Fruit fly (Drosophila melanogaster): ENCODE data around the gene CG1789.

The CG1789 gene

DNA sequence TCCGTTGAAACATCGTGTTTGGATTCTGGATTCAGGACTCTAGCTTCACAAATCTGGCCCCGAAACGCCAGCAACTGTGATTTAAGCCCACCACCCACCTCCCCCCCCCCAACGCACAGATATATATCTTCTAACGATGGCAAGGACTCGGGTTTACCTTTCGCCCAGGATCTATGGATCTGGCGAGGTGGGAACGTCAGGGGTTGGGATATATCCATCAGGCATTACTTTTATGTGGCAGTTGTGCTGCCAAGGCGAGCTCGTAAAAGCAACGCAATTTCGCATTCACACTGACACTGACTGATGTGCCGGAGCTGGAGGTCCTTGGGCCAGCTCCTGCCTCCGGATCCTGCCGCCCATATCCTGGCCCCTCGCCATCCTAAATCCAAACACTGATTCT lies 12.1 kb downstream of the CG1789 start:
- TF ChIP-seq abd-A (tag; optimal IDR thresholded peaks at IDR 0.05), result peak; percentile 42
- TF ChIP-seq CG1602 (GFP tag; optimal IDR thresholded peaks at IDR 0.05), result no peak
- TF ChIP-seq lov (optimal IDR thresholded peaks at IDR 0.05), result no peak
- TF ChIP-seq lov (GFP tag; IDR thresholded peaks at IDR 0.05), result no peak
- TF ChIP-seq pita (GFP tag; optimal IDR thresholded peaks at IDR 0.05), result no peak
- peak; percentile 95 for TF ChIP-seq CG13894 (tag; optimal IDR thresholded peaks at IDR 0.05)
- no peak for TF ChIP-seq tll (GFP tag; optimal IDR thresholded peaks at IDR 0.05)
- TF ChIP-seq sug (tag; optimal IDR thresholded peaks at IDR 0.05), result no peak
- no peak for TF ChIP-seq crol (GFP tag; IDR thresholded peaks at IDR 0.05)

DNA sequence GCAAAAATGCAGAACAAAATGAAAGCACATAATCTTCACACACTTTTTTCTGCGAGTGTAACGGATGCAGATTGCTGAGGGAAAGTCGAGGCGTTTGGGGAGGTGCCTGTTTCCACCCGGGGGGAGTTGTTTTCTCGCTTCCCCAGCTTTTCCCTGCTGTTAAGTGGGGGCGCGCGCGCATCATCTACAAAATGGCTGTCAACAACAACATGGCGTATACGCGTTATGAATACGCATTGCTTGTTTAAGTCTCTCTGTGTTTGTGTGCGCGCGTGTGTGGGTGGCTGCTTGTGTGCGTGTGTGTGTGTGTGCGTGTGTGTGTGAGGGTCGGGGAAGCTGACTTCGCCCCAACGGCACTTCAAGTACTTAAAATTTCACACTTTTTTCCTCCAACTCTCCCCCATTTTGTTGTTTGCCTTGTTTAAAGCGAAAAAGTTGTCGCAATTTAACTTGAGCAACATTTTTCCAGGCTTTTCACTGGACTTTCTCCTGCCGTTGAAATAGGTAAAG lies 23.2 kb downstream of the CG1789 start:
- TF ChIP-seq CG10959 (GFP tag; IDR thresholded peaks at IDR 0.05) (no peak), cwo (GFP tag; optimal IDR thresholded peaks at IDR 0.05) (no peak), pros (GFP tag; optimal IDR thresholded peaks at IDR 0.05) (no peak), cg (GFP tag; optimal IDR thresholded peaks at IDR 0.05) (peak; percentile 36), CG8944 (GFP tag; optimal IDR thresholded peaks at IDR 0.05) (no peak), Nf-YC (tag; optimal IDR thresholded peaks at IDR 0.05) (peak; percentile 62), Nf-YB (GFP tag; optimal IDR thresholded peaks at IDR 0.05) (peak; percentile 8), CG7372 (GFP tag; IDR thresholded peaks at IDR 0.05) (0 out of 2 replicates have a peak, but pooled peaks have one; percentile 26), sens (GFP tag) (peak; percentile 31), ewg (GFP tag; optimal IDR thresholded peaks at IDR 0.05) (peak; percentile 52), abd-A (tag; optimal IDR thresholded peaks at IDR 0.05) (peak; percentile 65), CG14667 (GFP tag; IDR thresholded peaks at IDR 0.05) (no peak), caup (GFP tag; optimal IDR thresholded peaks at IDR 0.05; ENCODE audit: severe bottlenecking) (no peak), crol (GFP tag; IDR thresholded peaks at IDR 0.05) (0 out of 2 replicates have a peak, but pooled peaks have one; percentile 11), Hr39 (optimal IDR thresholded peaks at IDR 0.05) (peak; percentile 92)

DNA sequence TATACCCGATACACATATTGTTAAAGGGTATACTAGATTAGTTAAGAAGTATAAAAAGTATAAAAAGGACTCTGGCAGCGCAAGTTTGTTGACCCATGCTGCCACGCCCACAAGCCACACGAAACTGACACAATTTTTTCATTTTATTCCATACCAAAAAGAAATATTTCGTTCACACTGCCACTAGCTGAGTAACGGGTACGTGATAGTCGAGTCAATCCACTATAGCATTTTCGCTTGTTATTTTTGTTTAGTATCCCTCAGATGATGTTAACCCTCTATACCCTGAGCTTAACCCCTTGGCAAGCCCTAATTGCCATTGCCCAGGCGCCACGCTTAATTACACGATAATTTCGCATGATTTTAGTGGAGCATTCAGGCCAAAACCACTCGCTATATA lies 26.6 kb downstream of the CG1789 start:
- TF ChIP-seq vnd (GFP tag; IDR thresholded peaks at IDR 0.05; ENCODE audit: partially characterized antibody) (0 out of 3 replicates have a peak, but pooled peaks have one; percentile 31), Camta (GFP tag; optimal IDR thresholded peaks at IDR 0.05) (no peak), Atf-2 (GFP tag; optimal IDR thresholded peaks at IDR 0.05) (no peak), CG1832 (GFP tag; optimal IDR thresholded peaks at IDR 0.05) (no peak), CG30431 (GFP tag; optimal IDR thresholded peaks at IDR 0.05) (no peak), wor (GFP tag; IDR thresholded peaks at IDR 0.05) (no peak), CG7928 (GFP tag; optimal IDR thresholded peaks at IDR 0.05) (no peak), CG1233 (GFP tag; optimal IDR thresholded peaks at IDR 0.05) (no peak), br (optimal IDR thresholded peaks at IDR 0.05) (no peak), Taf1 (GFP tag; IDR thresholded peaks at IDR 0.05) (no peak), gce (GFP tag; IDR thresholded peaks at IDR 0.05) (no peak), HLH4C (GFP tag; IDR thresholded peaks at IDR 0.05; ENCODE audit: partially characterized antibody) (peak; percentile 57; the same call in 2 of the 3 replicates), peb (GFP tag; IDR thresholded peaks at IDR 0.05) (no peak), NC2β (GFP tag; optimal IDR thresholded peaks at IDR 0.05) (no peak), dimm (GFP tag; IDR thresholded peaks at IDR 0.05) (no peak), kah (GFP tag; optimal IDR thresholded peaks at IDR 0.05) (no peak), CG16813 (GFP tag; IDR thresholded peaks at IDR 0.05; ENCODE audit: partially characterized antibody) (peak; percentile 52), mam (GFP tag; optimal IDR thresholded peaks at IDR 0.05) (no peak), CG11696 (GFP tag; IDR thresholded peaks at IDR 0.05) (no peak), oc (tag; optimal IDR thresholded peaks at IDR 0.05) (no peak), YL-1 (GFP tag; optimal IDR thresholded peaks at IDR 0.05) (no peak), Tbp (GFP tag; optimal IDR thresholded peaks at IDR 0.05) (no peak), pb (GFP tag; optimal IDR thresholded peaks at IDR 0.05) (no peak), CG14860 (GFP tag; IDR thresholded peaks at IDR 0.05; ENCODE audit: partially characterized antibody) (0 out of 3 replicates have a peak, but pooled peaks have one; percentile 24), mld (GFP tag; IDR thresholded peaks at IDR 0.05; ENCODE audit: partially characterized antibody) (0 out of 3 replicates have a peak, but pooled peaks have one; percentile 46), pho (GFP tag; optimal IDR thresholded peaks at IDR 0.05) (no peak), CG11504 (tag; optimal IDR thresholded peaks at IDR 0.05) (no peak)

Measured in whole organism, embryonic.